Worm (Caenorhabditis elegans): ENCODE measurements around the gene F11A5.16.

F11A5.16 gene

ce11 chrV:16198016-16198415 lies 12.7 kb upstream of the F11A5.16 start, which contains the start of gene F11A5.5:
Gene F11A5.5, plus strand, starts transcription at chrV:16198316.
- no peak for TF ChIP-seq lsy-2 (tag; optimal IDR thresholded peaks at IDR 0.05)
- TF ChIP-seq ets-5 (GFP tag; IDR thresholded peaks at IDR 0.05): no peak
- TF ChIP-seq ceh-88 (GFP tag; IDR thresholded peaks at IDR 0.05): no peak
- TF ChIP-seq unc-86 (tag; optimal IDR thresholded peaks at IDR 0.05): no peak
- TF ChIP-seq aha-1 (tag; optimal IDR thresholded peaks at IDR 0.05): no peak
- TF ChIP-seq nhr-71 (tag; optimal IDR thresholded peaks at IDR 0.05): no peak
- TF ChIP-seq unc-98 (GFP tag; IDR thresholded peaks at IDR 0.05): no peak
- no peak for TF ChIP-seq Y116A8C.19 (tag; optimal IDR thresholded peaks at IDR 0.05; ENCODE audit: borderline replicate concordance)
- TF ChIP-seq C04F5.9 (tag; optimal IDR thresholded peaks at IDR 0.05): no peak
- TF ChIP-seq lin-35 (GFP tag; optimal IDR thresholded peaks at IDR 0.05): no peak
- TF ChIP-seq ceh-90 (tag; optimal IDR thresholded peaks at IDR 0.05): no peak
- no peak for TF ChIP-seq F16B12.6 (tag; optimal IDR thresholded peaks at IDR 0.05)
- no peak for TF ChIP-seq isw-1 (GFP tag; IDR thresholded peaks at IDR 0.05)
- no peak for TF ChIP-seq elt-2 (tag; optimal IDR thresholded peaks at IDR 0.05)
- TF ChIP-seq ceh-82 (tag; optimal IDR thresholded peaks at IDR 0.05): no peak
- TF ChIP-seq mef-2 (tag; optimal IDR thresholded peaks at IDR 0.05): no peak
- no peak for TF ChIP-seq hlh-4 (tag; optimal IDR thresholded peaks at IDR 0.05)
- no peak for TF ChIP-seq xbp-1 (tag; optimal IDR thresholded peaks at IDR 0.05)
- no peak for TF ChIP-seq lin-14 (GFP tag; optimal IDR thresholded peaks at IDR 0.05)

- TF ChIP-seq lin-15B (tag; optimal IDR thresholded peaks at IDR 0.05) (no peak), fos-1 (tag; optimal IDR thresholded peaks at IDR 0.05) (no peak), isw-1 (GFP tag; IDR thresholded peaks at IDR 0.05) (no peak)
Measured at ce11 chrV:16201730-16202129, 9.0 kb upstream of the F11A5.16 start, which contains the start of gene F11A5.17. Gene F11A5.17, plus strand, starts transcription at chrV:16202030.

ce11 chrV:16202618-16203017 lies 8.1 kb upstream of the F11A5.16 start, which contains the start of gene F11A5.18:
Gene F11A5.18, plus strand, starts transcription at chrV:16202918.
- no peak for TF ChIP-seq unc-30 (tag; optimal IDR thresholded peaks at IDR 0.05)
- no peak for TF ChIP-seq efl-1 (optimal IDR thresholded peaks at IDR 0.05)
- no peak for TF ChIP-seq efl-1 (GFP tag; optimal IDR thresholded peaks at IDR 0.05 in 1 of 2)
- no peak for TF ChIP-seq dsc-1 (tag; optimal IDR thresholded peaks at IDR 0.05)
- TF ChIP-seq mep-1 (tag; optimal IDR thresholded peaks at IDR 0.05): no peak
- TF ChIP-seq snpc-4 (tag; optimal IDR thresholded peaks at IDR 0.05): no peak

ce11 chrV:16204888-16205287 lies 5.9 kb upstream of the F11A5.16 start, which contains the start of gene irld-26:
Gene irld-26, plus strand, starts transcription at chrV:16205188.
- TF ChIP-seq irx-1 (tag; optimal IDR thresholded peaks at IDR 0.05) (no peak), fkh-10 (GFP tag; optimal IDR thresholded peaks at IDR 0.05) (no peak), grh-1 (GFP tag; IDR thresholded peaks at IDR 0.05) (no peak), alr-1 (tag; optimal IDR thresholded peaks at IDR 0.05; ENCODE audit: borderline replicate concordance) (no peak), unc-30 (tag; optimal IDR thresholded peaks at IDR 0.05) (no peak), egl-13 (tag; optimal IDR thresholded peaks at IDR 0.05) (no peak), fkh-4 (tag; optimal IDR thresholded peaks at IDR 0.05; ENCODE audit: borderline replicate concordance) (no peak), fkh-8 (tag; optimal IDR thresholded peaks at IDR 0.05) (no peak), efl-3 (GFP tag; optimal IDR thresholded peaks at IDR 0.05) (no peak), mdl-1 (tag; optimal IDR thresholded peaks at IDR 0.05) (no peak), Y116A8C.19 (tag; optimal IDR thresholded peaks at IDR 0.05; ENCODE audit: borderline replicate concordance) (no peak), vab-15 (tag; optimal IDR thresholded peaks at IDR 0.05) (no peak)

- TF ChIP-seq irx-1 (tag; optimal IDR thresholded peaks at IDR 0.05): no peak
- no peak for TF ChIP-seq hpl-2 (GFP tag; optimal IDR thresholded peaks at IDR 0.05)
- no peak for TF ChIP-seq isw-1 (GFP tag; IDR thresholded peaks at IDR 0.05)
- TF ChIP-seq pqm-1 (tag; optimal IDR thresholded peaks at IDR 0.05): no peak
- TF ChIP-seq tlp-1 (tag; optimal IDR thresholded peaks at IDR 0.05): no peak
- no peak for TF ChIP-seq swsn-7 (tag; optimal IDR thresholded peaks at IDR 0.05)
- TF ChIP-seq unc-86 (tag; optimal IDR thresholded peaks at IDR 0.05): no peak
- TF ChIP-seq ceh-8 (GFP tag; optimal IDR thresholded peaks at IDR 0.05): no peak
- no peak for TF ChIP-seq efl-1 (optimal IDR thresholded peaks at IDR 0.05)
- no peak for TF ChIP-seq efl-1 (GFP tag; optimal IDR thresholded peaks at IDR 0.05 in 1 of 2)
- no peak for TF ChIP-seq nhr-12 (tag; optimal IDR thresholded peaks at IDR 0.05)
- TF ChIP-seq sox-4 (tag; optimal IDR thresholded peaks at IDR 0.05): no peak
- TF ChIP-seq nhr-237 (tag; optimal IDR thresholded peaks at IDR 0.05): no peak
- TF ChIP-seq xbp-1 (tag; optimal IDR thresholded peaks at IDR 0.05): no peak
- no peak for TF ChIP-seq lin-39 (tag; optimal IDR thresholded peaks at IDR 0.05)
- TF ChIP-seq blmp-1 (tag; optimal IDR thresholded peaks at IDR 0.05): no peak
- no peak for TF ChIP-seq elt-3 (tag; optimal IDR thresholded peaks at IDR 0.05)
Measured at ce11 chrV:16209837-16210236, 915 bp upstream of the F11A5.16 start, which contains the start of gene oac-15. Gene oac-15, minus strand, starts transcription at chrV:16209937.
